Fruit fly (Drosophila melanogaster): ENCODE measurements around the gene Karl.

Karl gene

DNA sequence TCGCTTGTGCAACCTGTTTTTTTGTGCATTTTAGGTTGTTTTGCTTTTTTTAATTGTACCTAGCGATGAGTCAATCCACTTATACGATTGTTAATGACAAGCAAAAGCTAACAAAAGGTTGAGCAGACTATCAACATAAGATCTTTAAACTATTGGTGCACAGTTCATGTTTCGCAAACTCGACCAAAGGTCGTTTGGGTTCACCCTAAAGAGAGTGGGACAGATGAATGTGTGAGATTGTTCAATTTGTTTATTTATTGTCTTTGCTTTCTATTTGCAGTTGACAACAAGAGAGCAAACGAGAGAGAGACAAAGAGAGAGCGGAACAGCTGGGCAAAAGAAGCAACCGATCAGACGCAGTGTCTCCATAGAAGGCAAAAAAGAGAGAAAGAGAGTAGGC is 35.8 kb downstream of the Karl start (continued):
- TF ChIP-seq sens (GFP tag) (peak; percentile 75), CG7745 (tag; optimal IDR thresholded peaks at IDR 0.05) (no peak), fu2 (GFP tag; optimal IDR thresholded peaks at IDR 0.05) (no peak), pfk (GFP tag; optimal IDR thresholded peaks at IDR 0.05) (peak; percentile 77), mirr (GFP tag; optimal IDR thresholded peaks at IDR 0.05) (no peak), wek (GFP tag; optimal IDR thresholded peaks at IDR 0.05) (peak; percentile 78), CG3407 (GFP tag; optimal IDR thresholded peaks at IDR 0.05) (peak; percentile 55), chm (GFP tag; IDR thresholded peaks at IDR 0.05) (0 out of 2 replicates have a peak, but pooled peaks have one; percentile 15), ase (GFP tag; IDR thresholded peaks at IDR 0.05) (0 out of 3 replicates have a peak, but pooled peaks have one; percentile 14), Drgx (GFP tag; IDR thresholded peaks at IDR 0.05) (peak; percentile 63), CG14710 (tag; optimal IDR thresholded peaks at IDR 0.05) (peak; percentile 36)

DNA sequence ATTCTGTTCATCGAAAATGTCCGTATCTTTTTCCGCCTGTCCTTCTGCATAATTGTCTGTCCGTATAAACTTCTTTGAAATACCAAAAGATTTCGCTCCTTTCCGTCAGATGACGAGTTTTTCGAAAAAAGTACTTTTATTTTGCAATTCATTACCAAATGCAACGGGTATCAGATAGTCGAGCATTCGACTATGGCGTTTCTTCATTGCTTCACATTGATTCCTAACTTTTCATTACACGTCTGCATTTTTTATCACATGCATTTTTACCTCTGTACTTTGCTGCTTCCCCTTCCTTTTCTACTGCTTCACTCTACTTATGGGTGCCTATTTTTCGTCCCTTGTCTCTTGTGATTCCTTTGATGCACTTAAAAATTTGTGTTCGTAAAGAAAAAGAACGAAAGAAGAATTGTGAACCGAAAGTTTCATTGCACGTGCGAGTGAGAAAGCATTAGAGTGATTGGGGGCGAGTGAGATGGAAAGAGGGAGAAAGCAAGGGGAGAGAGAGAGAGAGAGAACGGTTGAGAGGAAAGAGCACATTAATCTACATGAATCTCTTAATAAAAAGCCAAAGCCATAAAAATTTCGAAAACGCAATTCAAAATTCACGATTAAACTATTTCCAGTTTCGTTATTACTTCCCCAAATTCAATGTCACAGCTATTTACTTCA is 41.3 kb downstream of the Karl start:
- TF ChIP-seq CG31388 (GFP tag; optimal IDR thresholded peaks at IDR 0.05): no peak
- TF ChIP-seq CG33557 (GFP tag; optimal IDR thresholded peaks at IDR 0.05): no peak
- no peak for TF ChIP-seq Dll (GFP tag; IDR thresholded peaks at IDR 0.05; ENCODE audit: partially characterized antibody)
- TF ChIP-seq HLH4C (GFP tag; IDR thresholded peaks at IDR 0.05; ENCODE audit: partially characterized antibody): peak; percentile 85
- no peak for TF ChIP-seq ham (GFP tag; IDR thresholded peaks at IDR 0.05)
- no peak for TF ChIP-seq CG12659 (GFP tag; optimal IDR thresholded peaks at IDR 0.05)
- peak; percentile 50 for TF ChIP-seq CG16813 (GFP tag; IDR thresholded peaks at IDR 0.05; ENCODE audit: partially characterized antibody)
- TF ChIP-seq Scr (GFP tag; IDR thresholded peaks at IDR 0.05; ENCODE audit: partially characterized antibody): peak; percentile 22; the same call in 1 of the 2 replicates
- 0 out of 4 replicates have a peak, but pooled peaks have one; percentile 27 for TF ChIP-seq chinmo (GFP tag; IDR thresholded peaks at IDR 0.05; ENCODE audit: partially characterized antibody)
- TF ChIP-seq Ets65A (GFP tag): no peak
- no peak for TF ChIP-seq TFAM (GFP tag; optimal IDR thresholded peaks at IDR 0.05)
- no peak for TF ChIP-seq kay (GFP tag; optimal IDR thresholded peaks at IDR 0.05)
- TF ChIP-seq CG7963 (GFP tag; IDR thresholded peaks at IDR 0.05; ENCODE audit: partially characterized antibody): 0 out of 3 replicates have a peak, but pooled peaks have one; percentile 25
- no peak for TF ChIP-seq Dfd (GFP tag; optimal IDR thresholded peaks at IDR 0.05)
- TF ChIP-seq dmrt11E (tag; optimal IDR thresholded peaks at IDR 0.05): no peak
- TF ChIP-seq Hr78 (GFP tag; optimal IDR thresholded peaks at IDR 0.05): no peak
- TF ChIP-seq D19B (GFP tag; optimal IDR thresholded peaks at IDR 0.05): peak; percentile 30
- no peak for TF ChIP-seq dati (GFP tag; IDR thresholded peaks at IDR 0.05)
- 0 out of 3 replicates have a peak, but pooled peaks have one; percentile 27 for TF ChIP-seq vnd (GFP tag; IDR thresholded peaks at IDR 0.05; ENCODE audit: partially characterized antibody)
- TF ChIP-seq CG14860 (GFP tag; IDR thresholded peaks at IDR 0.05; ENCODE audit: partially characterized antibody): peak; percentile 78
- TF ChIP-seq mld (GFP tag; IDR thresholded peaks at IDR 0.05; ENCODE audit: partially characterized antibody): 0 out of 3 replicates have a peak, but pooled peaks have one; percentile 20
- no peak for TF ChIP-seq MTF-1 (GFP tag; optimal IDR thresholded peaks at IDR 0.05; ENCODE audit: borderline replicate concordance)
- TF ChIP-seq org-1 (GFP tag; optimal IDR thresholded peaks at IDR 0.05): no peak
- no peak for TF ChIP-seq Ets97D (GFP tag; optimal IDR thresholded peaks at IDR 0.05)
- TF ChIP-seq Trl (optimal IDR thresholded peaks at IDR 0.05): peak; percentile 20 to 21
- no peak for TF ChIP-seq Trl (GFP tag; optimal IDR thresholded peaks at IDR 0.05)
- 0 out of 3 replicates have a peak, but pooled peaks have one; percentile 31 for TF ChIP-seq CG34224 (GFP tag; IDR thresholded peaks at IDR 0.05; ENCODE audit: partially characterized antibody)
- no peak for TF ChIP-seq Sox102F (GFP tag; optimal IDR thresholded peaks at IDR 0.05)
- TF ChIP-seq vvl (GFP tag; IDR thresholded peaks at IDR 0.05): no peak
- TF ChIP-seq CG1832 (GFP tag; optimal IDR thresholded peaks at IDR 0.05): peak; percentile 81
- TF ChIP-seq Dip3 (GFP tag; optimal IDR thresholded peaks at IDR 0.05): no peak
- TF ChIP-seq nerfin-2 (GFP tag; IDR thresholded peaks at IDR 0.05; ENCODE audit: partially characterized antibody): 0 out of 2 replicates have a peak, but pooled peaks have one; percentile 46
- no peak for TF ChIP-seq CG6813 (GFP tag; optimal IDR thresholded peaks at IDR 0.05)
- TF ChIP-seq Bgb (GFP tag; IDR thresholded peaks at IDR 0.05; ENCODE audit: partially characterized antibody): peak; percentile 40; the same call in 1 of the 2 replicates
- TF ChIP-seq CG8478 (optimal IDR thresholded peaks at IDR 0.05): peak; percentile 64
- no peak for TF ChIP-seq CG18764 (GFP tag; optimal IDR thresholded peaks at IDR 0.05)
